Fruit fly (Drosophila melanogaster): ENCODE data around the gene bchs.

bchs gene

dm6 chr2L:5943229-5944078, 36.5 kb downstream of the bchs start, which contains the start of the genes Sfp26Ad and Gpdh1 (continued):
- TF ChIP-seq nerfin-2 (GFP tag; IDR thresholded peaks at IDR 0.05; ENCODE audit: partially characterized antibody), result peak; percentile 39; the same call in 1 of the 2 replicates
- peak; percentile 60 for TF ChIP-seq kni (GFP tag; optimal IDR thresholded peaks at IDR 0.05)
- TF ChIP-seq pan (optimal IDR thresholded peaks at IDR 0.05), result no peak
- peak in 1 of 2 experiments; percentile 63 for TF ChIP-seq pan (GFP tag; optimal IDR thresholded peaks at IDR 0.05 in 1 of 2, IDR thresholded peaks at IDR 0.05 in 1 of 2)
- TF ChIP-seq CG5953 (GFP tag; IDR thresholded peaks at IDR 0.05), result peak; percentile 44; the same call in 1 of the 2 replicates
- peak; percentile 50 for TF ChIP-seq CG9727 (GFP tag; optimal IDR thresholded peaks at IDR 0.05)
- peak; percentile 52 for TF ChIP-seq CG12104 (GFP tag; optimal IDR thresholded peaks at IDR 0.05)
- TF ChIP-seq dmrt11E (tag; optimal IDR thresholded peaks at IDR 0.05), result peak; percentile 38
- peak; percentile 52 for TF ChIP-seq CG10147 (GFP tag; optimal IDR thresholded peaks at IDR 0.05)
- peak; percentile 79 for TF ChIP-seq CG2116 (GFP tag; optimal IDR thresholded peaks at IDR 0.05)
- peak; percentile 87 for TF ChIP-seq ems (GFP tag; optimal IDR thresholded peaks at IDR 0.05)
- peak; percentile 70 for TF ChIP-seq Atf6 (GFP tag; IDR thresholded peaks at IDR 0.05)
- peak; percentile 22 for TF ChIP-seq TFAM (GFP tag; optimal IDR thresholded peaks at IDR 0.05)
- peak; percentile 45 for TF ChIP-seq CG12071 (GFP tag; optimal IDR thresholded peaks at IDR 0.05)
- peak; percentile 62; the same call in 1 of the 2 replicates for TF ChIP-seq Awh (GFP tag; IDR thresholded peaks at IDR 0.05)
- peak; percentile 46 for TF ChIP-seq CG9876 (GFP tag; optimal IDR thresholded peaks at IDR 0.05)
- TF ChIP-seq CHES-1-like (GFP tag; optimal IDR thresholded peaks at IDR 0.05), result peak; percentile 70
- TF ChIP-seq ERR (GFP tag; optimal IDR thresholded peaks at IDR 0.05), result peak; percentile 72
- peak; percentile 56 for TF ChIP-seq CG1792 (GFP tag; optimal IDR thresholded peaks at IDR 0.05)
- TF ChIP-seq CG7987 (GFP tag; optimal IDR thresholded peaks at IDR 0.05), result peak; percentile 69
- TF ChIP-seq Dfd (GFP tag; optimal IDR thresholded peaks at IDR 0.05), result no peak
- TF ChIP-seq Hr78 (GFP tag; optimal IDR thresholded peaks at IDR 0.05), result no peak
- peak; percentile 39 to 72 for TF ChIP-seq Pdp1 (GFP tag; optimal IDR thresholded peaks at IDR 0.05)
- no peak for TF ChIP-seq mld (GFP tag; IDR thresholded peaks at IDR 0.05; ENCODE audit: partially characterized antibody)
- peak; percentile 35 for TF ChIP-seq nerfin-1 (tag; optimal IDR thresholded peaks at IDR 0.05)
- peak; percentile 97 for TF ChIP-seq CG15514 (GFP tag; optimal IDR thresholded peaks at IDR 0.05)
- TF ChIP-seq CG12155 (GFP tag; optimal IDR thresholded peaks at IDR 0.05), result peak; percentile 85
- TF ChIP-seq Oli (tag; optimal IDR thresholded peaks at IDR 0.05), result peak; percentile 22
- peak; percentile 58 for TF ChIP-seq CG17359 (tag; optimal IDR thresholded peaks at IDR 0.05)
- peak; percentile 25 for TF ChIP-seq D19A (tag; optimal IDR thresholded peaks at IDR 0.05)
- TF ChIP-seq CG16815 (GFP tag; optimal IDR thresholded peaks at IDR 0.05), result peak; percentile 53
- TF ChIP-seq schlank (tag; optimal IDR thresholded peaks at IDR 0.05), result no peak
- TF ChIP-seq lov (optimal IDR thresholded peaks at IDR 0.05), result no peak
- peak; percentile 43; the same call in 1 of the 3 replicates for TF ChIP-seq lov (GFP tag; IDR thresholded peaks at IDR 0.05)
- peak; percentile 50 for TF ChIP-seq gsb (GFP tag; IDR thresholded peaks at IDR 0.05)
- peak; percentile 70 for TF ChIP-seq CG11247 (GFP tag; IDR thresholded peaks at IDR 0.05)
- TF ChIP-seq CG18011 (GFP tag; optimal IDR thresholded peaks at IDR 0.05), result peak; percentile 62
- TF ChIP-seq maf-S (GFP tag; optimal IDR thresholded peaks at IDR 0.05), result peak; percentile 80
- TF ChIP-seq CG3838 (GFP tag; optimal IDR thresholded peaks at IDR 0.05), result peak; percentile 18
- TF ChIP-seq hth (optimal IDR thresholded peaks at IDR 0.05), result no peak
- TF ChIP-seq sob (GFP tag; IDR thresholded peaks at IDR 0.05), result peak; percentile 84
- peak; percentile 71 for TF ChIP-seq Nf-YC (tag; optimal IDR thresholded peaks at IDR 0.05)
- no peak for TF ChIP-seq org-1 (GFP tag; optimal IDR thresholded peaks at IDR 0.05)
- no peak for TF ChIP-seq CG6813 (GFP tag; optimal IDR thresholded peaks at IDR 0.05)
- peak; percentile 72 for TF ChIP-seq Elba2 (GFP tag; optimal IDR thresholded peaks at IDR 0.05)
- 0 out of 3 replicates have a peak, but pooled peaks have one; percentile 4 for TF ChIP-seq CG3726 (GFP tag; IDR thresholded peaks at IDR 0.05)
- TF ChIP-seq B-H2 (GFP tag; optimal IDR thresholded peaks at IDR 0.05), result peak; percentile 85
- peak; percentile 13 for TF ChIP-seq CG4707 (GFP tag; optimal IDR thresholded peaks at IDR 0.05)
